Fruit fly (Drosophila melanogaster): ENCODE results near the gene CG5888.

The CG5888 gene

DNA sequence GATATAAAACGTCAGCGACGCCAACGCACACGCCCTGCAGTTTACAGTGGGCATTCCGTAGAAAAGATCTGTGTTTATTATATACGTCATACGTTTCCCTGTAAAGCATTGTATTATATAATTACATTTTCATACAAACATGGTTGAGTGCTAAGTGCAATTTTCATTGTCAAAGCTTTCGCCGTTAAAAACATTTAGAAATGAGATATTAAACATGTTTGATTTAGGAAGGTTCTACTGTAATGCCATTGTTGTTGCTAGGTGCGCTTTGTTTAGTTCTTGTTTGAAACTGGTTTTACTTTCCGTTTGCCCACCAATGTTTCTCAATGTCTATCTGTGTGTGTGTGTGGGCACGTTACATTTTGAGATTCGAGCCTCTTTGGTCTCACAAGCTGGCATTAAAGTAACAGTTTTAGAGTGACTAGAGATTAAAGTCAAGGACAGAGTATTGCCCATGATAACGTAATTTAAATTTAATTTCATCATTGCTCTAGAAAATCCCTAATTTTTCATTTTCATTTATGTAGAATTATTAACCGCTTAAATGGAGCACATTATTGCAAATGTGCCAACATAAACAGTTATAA, 44.4 kb upstream of the CG5888 start (continued):
- TF ChIP-seq kah (GFP tag; optimal IDR thresholded peaks at IDR 0.05) (peak; percentile 44), CG2116 (GFP tag; optimal IDR thresholded peaks at IDR 0.05) (peak; percentile 29), en (GFP tag; optimal IDR thresholded peaks at IDR 0.05) (peak; percentile 10), Med (GFP tag) (peak; percentile 91), sima (GFP tag; optimal IDR thresholded peaks at IDR 0.05) (no peak), gsb-n (tag; optimal IDR thresholded peaks at IDR 0.05) (peak; percentile 76), CG17385 (GFP tag; optimal IDR thresholded peaks at IDR 0.05) (peak; percentile 73), disco-r (GFP tag; optimal IDR thresholded peaks at IDR 0.05) (no peak), Mrtf (GFP tag; IDR thresholded peaks at IDR 0.05) (peak; percentile 80; the same call in 2 of the 3 replicates), Mes4 (GFP tag; optimal IDR thresholded peaks at IDR 0.05) (peak; percentile 75), dimm (GFP tag; IDR thresholded peaks at IDR 0.05) (no peak), dati (GFP tag; IDR thresholded peaks at IDR 0.05) (no peak), ro (GFP tag; IDR thresholded peaks at IDR 0.05) (no peak), ash1 (GFP tag; optimal IDR thresholded peaks at IDR 0.05) (no peak), Bdp1 (GFP tag; optimal IDR thresholded peaks at IDR 0.05) (peak; percentile 60), CG4617 (GFP tag; optimal IDR thresholded peaks at IDR 0.05; ENCODE audit: borderline replicate concordance) (no peak), CG11456 (GFP tag; IDR thresholded peaks at IDR 0.05) (peak; percentile 62; the same call in 1 of the 3 replicates), mam (GFP tag; optimal IDR thresholded peaks at IDR 0.05) (peak; percentile 44), Dip2 (GFP tag; IDR thresholded peaks at IDR 0.05) (no peak), Xrp1 (GFP tag; IDR thresholded peaks at IDR 0.05) (peak; percentile 86), CG18476 (GFP tag; optimal IDR thresholded peaks at IDR 0.05) (peak; percentile 63), pfk (GFP tag; optimal IDR thresholded peaks at IDR 0.05) (no peak), CG11398 (GFP tag; optimal IDR thresholded peaks at IDR 0.05) (no peak), Atf3 (GFP tag; optimal IDR thresholded peaks at IDR 0.05) (peak; percentile 68), wdn (GFP tag; IDR thresholded peaks at IDR 0.05) (peak; percentile 60), Gsc (GFP tag; IDR thresholded peaks at IDR 0.05) (no peak), Rfx (GFP tag; IDR thresholded peaks at IDR 0.05) (peak; percentile 81), btn (GFP tag; optimal IDR thresholded peaks at IDR 0.05) (peak; percentile 24), CG6654 (GFP tag; optimal IDR thresholded peaks at IDR 0.05) (peak; percentile 84), fd102C (GFP tag; optimal IDR thresholded peaks at IDR 0.05) (peak; percentile 8), Max (GFP tag; optimal IDR thresholded peaks at IDR 0.05) (peak; percentile 74), bigmax (GFP tag; optimal IDR thresholded peaks at IDR 0.05) (no peak), Fer1 (GFP tag; optimal IDR thresholded peaks at IDR 0.05) (peak; percentile 78), maf-S (GFP tag; optimal IDR thresholded peaks at IDR 0.05) (peak; percentile 75), grn (GFP tag; optimal IDR thresholded peaks at IDR 0.05) (peak; percentile 28), usp (GFP tag; optimal IDR thresholded peaks at IDR 0.05) (no peak), hbn (GFP tag; IDR thresholded peaks at IDR 0.05; ENCODE audit: partially characterized antibody) (no peak), CG1529 (GFP tag; optimal IDR thresholded peaks at IDR 0.05) (peak; percentile 76), CG8359 (GFP tag; optimal IDR thresholded peaks at IDR 0.05; ENCODE audit: borderline replicate concordance) (peak; percentile 39), br (optimal IDR thresholded peaks at IDR 0.05) (no peak), caup (GFP tag; optimal IDR thresholded peaks at IDR 0.05; ENCODE audit: severe bottlenecking) (peak; percentile 75), Hr3 (GFP tag; optimal IDR thresholded peaks at IDR 0.05) (peak; percentile 66), mld (GFP tag; IDR thresholded peaks at IDR 0.05; ENCODE audit: partially characterized antibody) (no peak), Atf-2 (GFP tag; optimal IDR thresholded peaks at IDR 0.05) (peak; percentile 54), CG17802 (tag; optimal IDR thresholded peaks at IDR 0.05) (peak; percentile 39), CG17361 (GFP tag; IDR thresholded peaks at IDR 0.05) (peak; percentile 76), gcm2 (GFP tag; optimal IDR thresholded peaks at IDR 0.05) (peak; percentile 60), B-H1 (GFP tag; IDR thresholded peaks at IDR 0.05) (peak; percentile 54; the same call in 2 of the 3 replicates), CG15011 (GFP tag; optimal IDR thresholded peaks at IDR 0.05) (peak; percentile 21), Mad (GFP tag; optimal IDR thresholded peaks at IDR 0.05) (peak; percentile 63), Bgb (GFP tag; IDR thresholded peaks at IDR 0.05; ENCODE audit: partially characterized antibody) (no peak)
